Fruit fly (Drosophila melanogaster) whole organism, larva: Measurements from ENCODE around the gene tal-1A.

Experiments
- noc ChIP-seq: fragments of 200-800 bp; sonication (Bioruptor generic); optimal IDR thresholded peaks from 3 replicates; lab custom pipeline; 2019; ENCODE audit warnings: missing biosample characterization, mild to moderate bottlenecking, missing genetic modification characterization, moderate library complexity

Gene tal-1A

DNA sequence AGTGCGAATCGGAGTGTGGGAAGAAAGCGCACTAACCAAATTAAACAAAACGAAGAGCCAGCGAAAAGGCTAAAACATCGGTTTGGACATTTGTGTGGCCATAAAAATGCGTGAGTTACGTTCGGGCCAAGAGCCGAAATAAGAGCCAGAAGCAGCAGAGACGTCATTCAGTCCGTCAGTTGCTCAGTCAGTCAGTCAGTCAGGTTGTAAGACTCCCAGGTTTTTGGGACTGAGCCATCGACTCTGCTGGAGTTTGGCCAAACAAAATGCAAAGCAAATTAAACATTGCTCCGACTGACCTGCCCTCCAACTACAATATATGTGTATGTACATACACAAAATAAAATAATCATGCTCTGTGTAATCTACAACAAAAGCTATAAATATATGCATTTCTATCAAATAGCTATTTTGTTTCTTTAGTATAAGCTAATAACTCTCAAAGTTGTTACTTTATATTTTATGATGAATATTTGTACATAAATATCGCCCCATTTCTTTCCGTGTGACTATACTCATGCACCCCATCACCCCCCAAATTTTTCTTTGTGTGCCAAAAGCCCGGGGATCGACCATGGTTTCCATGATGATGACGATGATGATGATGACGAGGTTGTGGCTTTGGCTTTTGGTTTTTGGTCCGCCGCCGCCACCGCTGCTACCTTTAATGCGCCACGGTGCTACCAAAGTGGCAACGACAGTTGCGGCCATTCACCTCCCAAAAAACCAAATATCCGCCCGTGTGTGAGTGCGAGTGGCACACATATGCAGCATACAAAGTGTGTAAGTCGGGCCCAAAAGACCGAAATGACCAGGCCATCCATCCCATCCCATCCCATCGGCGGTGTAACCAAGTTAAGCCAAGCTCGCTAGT, 19.6 kb upstream of the tal-1A start:
- no peak for TF ChIP-seq noc (tag; lab: Kevin White, UChicago)

dm6 chr3R:13793979-13794665, 18.8 kb upstream of the tal-1A start:
- no peak for TF ChIP-seq noc (tag; lab: Kevin White, UChicago)

- no peak for TF ChIP-seq noc (tag; lab: Kevin White, UChicago)
These were observed 18.2 kb upstream of the tal-1A start for dm6 chr3R:13794666-13795055.

dm6 chr3R:13796071-13796470, 16.8 kb upstream of the tal-1A start:
- TF ChIP-seq noc (tag; lab: Kevin White, UChicago) = no peak

DNA sequence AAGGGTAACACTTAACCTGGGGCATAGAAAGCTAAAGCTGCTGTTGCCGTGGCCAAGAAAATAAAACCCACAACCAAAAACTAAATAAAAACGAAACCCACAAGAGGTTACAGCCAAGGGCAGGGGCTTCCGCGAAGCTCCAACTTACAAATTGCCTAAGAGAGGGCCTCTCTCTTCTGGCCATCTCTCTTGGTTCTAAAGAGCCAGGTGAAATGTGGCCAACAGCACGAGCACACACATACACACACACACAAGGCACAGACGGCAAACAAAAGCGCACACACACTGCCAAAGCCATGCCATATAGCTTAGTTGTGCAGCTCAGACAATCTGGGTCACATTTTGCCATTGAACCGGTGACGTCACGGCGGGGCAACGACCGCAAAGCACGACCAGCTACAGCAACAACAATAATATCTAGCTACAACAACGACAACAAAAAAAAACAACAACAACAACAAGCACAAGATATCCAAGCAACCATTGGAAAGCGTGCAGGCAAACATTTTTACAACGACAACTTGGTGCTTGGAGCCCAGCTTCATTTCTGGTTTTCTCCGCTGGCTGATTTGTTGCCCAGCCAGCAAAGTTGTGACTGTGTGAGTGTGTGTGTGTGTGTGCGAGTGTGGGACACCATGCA, 16.2 kb upstream of the tal-1A start:
- no peak for TF ChIP-seq noc (tag; lab: Kevin White, UChicago)

dm6 chr3R:13797269-13797677, 15.6 kb upstream of the tal-1A start:
- no peak for TF ChIP-seq noc (tag; lab: Kevin White, UChicago)

- no peak for TF ChIP-seq noc (tag; lab: Kevin White, UChicago)
These were observed 15.0 kb upstream of the tal-1A start for dm6 chr3R:13797823-13798446.

DNA sequence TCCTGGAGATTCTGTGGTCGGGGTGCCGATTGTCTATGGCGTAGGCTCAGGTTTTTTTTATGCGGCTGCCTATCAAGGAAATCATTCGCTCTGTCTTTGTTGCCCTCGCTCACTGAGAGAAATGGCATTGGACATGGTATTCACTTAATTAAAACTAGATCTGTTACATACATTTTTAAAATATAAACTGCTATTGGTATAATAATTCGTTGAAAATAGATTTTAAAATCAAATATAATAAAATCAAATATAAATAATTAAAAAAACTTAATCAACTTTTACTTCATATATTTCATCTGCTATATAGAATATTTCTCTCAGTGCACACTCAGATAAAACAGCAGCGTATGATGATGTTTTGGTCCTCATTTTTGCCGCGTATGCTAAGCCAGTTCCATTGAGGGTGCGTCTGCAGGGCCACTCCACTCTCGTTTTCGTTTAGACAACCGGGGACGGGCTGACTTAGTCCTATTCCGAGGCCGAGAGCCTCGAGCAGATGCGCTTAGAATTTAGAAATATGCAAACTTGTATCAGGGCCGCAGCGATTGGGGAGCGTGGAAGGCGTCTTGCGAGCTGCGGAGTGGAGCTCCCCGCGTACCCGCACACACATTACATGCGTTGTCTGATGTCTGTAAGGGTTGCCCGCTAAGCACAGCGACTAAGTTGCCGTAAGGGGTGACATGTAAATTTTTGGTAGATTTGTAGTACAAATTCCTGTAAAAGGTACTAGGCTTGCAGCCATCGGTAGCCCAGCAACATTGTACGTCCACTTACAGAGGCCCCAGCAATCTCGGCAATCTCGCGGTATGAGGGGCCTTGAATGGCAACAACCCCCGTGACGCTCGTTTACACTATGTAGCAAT, 13.1 kb upstream of the tal-1A start:
- TF ChIP-seq noc (tag; lab: Kevin White, UChicago) = no peak

DNA sequence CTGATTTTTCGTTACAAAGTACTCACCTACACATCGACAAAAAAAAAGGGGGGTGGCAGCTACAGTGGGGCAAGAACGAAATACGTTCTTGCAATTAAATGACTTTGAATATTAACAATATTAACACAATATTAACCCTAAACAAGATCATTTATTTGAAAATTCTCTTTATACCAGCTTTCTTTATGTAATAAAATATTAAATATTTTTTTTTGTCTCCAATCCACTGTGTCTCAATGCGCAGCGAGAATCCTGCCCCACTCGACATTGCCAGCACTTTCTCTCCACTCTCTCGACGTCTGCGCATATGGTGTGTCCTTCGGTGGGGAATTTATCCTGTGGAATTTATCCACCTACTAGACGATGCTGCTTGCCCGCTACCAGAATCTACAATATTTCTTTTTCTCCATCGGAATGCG, 12.5 kb upstream of the tal-1A start:
- peak; percentile 43 for TF ChIP-seq noc (tag; lab: Kevin White, UChicago)

- TF ChIP-seq noc (tag; lab: Kevin White, UChicago) = no peak
These were observed 11.5 kb upstream of the tal-1A start for dm6 chr3R:13801184-13802056.

- TF ChIP-seq noc (tag; lab: Kevin White, UChicago) = no peak
These were observed 10.7 kb upstream of the tal-1A start for dm6 chr3R:13802057-13802817.

- no peak for TF ChIP-seq noc (tag; lab: Kevin White, UChicago)
These were observed 9.6 kb upstream of the tal-1A start for dm6 chr3R:13803185-13803887.
